Worm (Caenorhabditis elegans) whole organism, late embryonic: ENCODE results near the gene C30E1.4.

Experiments
- C38D4.7 ChIP-seq: fragments of 200-800 bp; sonication (Bioruptor generic); optimal IDR thresholded peaks from 2 replicates; lab custom pipeline; 2018; ENCODE audit warnings: mild to moderate bottlenecking, missing genetic modification characterization, moderate library complexity, missing compliant biosample characterization
- F13H6.1 ChIP-seq: sonication (generic microtip); optimal IDR thresholded peaks from 2 replicates; lab custom pipeline; 2016; ENCODE audit warnings: missing genetic modification characterization, missing compliant biosample characterization
- K09A11.1 ChIP-seq: sonication (generic microtip); optimal IDR thresholded peaks from 2 replicates; lab custom pipeline; 2017; ENCODE audit warnings: antibody characterized with exemption, mild to moderate bottlenecking, missing genetic modification characterization, missing compliant biosample characterization; ENCODE audit not compliant: insufficient read depth
- T23F11.4 ChIP-seq: fragments of 200-800 bp; sonication (Bioruptor generic); optimal IDR thresholded peaks from 2 replicates; lab custom pipeline; 2018; ENCODE audit warnings: mild to moderate bottlenecking, missing genetic modification characterization, missing compliant biosample characterization
- ama-1 ChIP-seq: fragments of 150-350 bp; optimal IDR thresholded peaks from 2 replicates; lab custom pipeline; 2014
- ceh-14 ChIP-seq: sonication (generic microtip); optimal IDR thresholded peaks from 2 replicates; lab custom pipeline; 2016; ENCODE audit warnings: missing genotype, missing genetic modification characterization, missing compliant biosample characterization
- ceh-19 ChIP-seq: fragments of 200-800 bp; sonication (Bioruptor generic); optimal IDR thresholded peaks from 2 replicates; lab custom pipeline; 2018; ENCODE audit warnings: mild to moderate bottlenecking, missing genetic modification characterization, missing compliant biosample characterization
- ceh-2 ChIP-seq: sonication (generic microtip); optimal IDR thresholded peaks from 2 replicates; lab custom pipeline; 2016; ENCODE audit warnings: missing genotype, missing genetic modification characterization, missing compliant biosample characterization
- ceh-22 ChIP-seq: sonication (generic microtip); optimal IDR thresholded peaks from 2 replicates; lab custom pipeline; 2017; ENCODE audit warnings: missing biosample characterization, missing genetic modification characterization
- ceh-24 ChIP-seq: sonication (generic microtip); optimal IDR thresholded peaks from 2 replicates; lab custom pipeline; 2016; ENCODE audit warnings: mild to moderate bottlenecking, missing genetic modification characterization, missing compliant biosample characterization
- ceh-30 ChIP-seq: fragments of 150-350 bp; optimal IDR thresholded peaks from 2 replicates; lab custom pipeline; 2014; ENCODE audit warnings: missing biosample characterization, missing genetic modification characterization
- ceh-31 ChIP-seq: sonication (generic microtip); optimal IDR thresholded peaks from 2 replicates; lab custom pipeline; 2016; ENCODE audit warnings: missing genetic modification characterization, missing compliant biosample characterization
- ceh-34 ChIP-seq: sonication (generic microtip); optimal IDR thresholded peaks from 2 replicates; lab custom pipeline; 2016; ENCODE audit warnings: mild to moderate bottlenecking, missing genetic modification characterization, missing compliant biosample characterization
- ceh-6 ChIP-seq: fragments of 200-800 bp; sonication (Bioruptor generic); optimal IDR thresholded peaks from 2 replicates; lab custom pipeline; 2018; ENCODE audit warnings: mild to moderate bottlenecking, missing genetic modification characterization, missing compliant biosample characterization
- ceh-9 ChIP-seq: sonication (generic microtip); optimal IDR thresholded peaks from 2 replicates; lab custom pipeline; 2016; ENCODE audit warnings: mild to moderate bottlenecking, missing genetic modification characterization, inconsistent platforms, missing compliant biosample characterization
- che-1 ChIP-seq: sonication (generic microtip); optimal IDR thresholded peaks from 2 replicates; lab custom pipeline; 2016; ENCODE audit warnings: mild to moderate bottlenecking, missing genetic modification characterization, missing compliant biosample characterization
- dmd-4 ChIP-seq: sonication (generic microtip); optimal IDR thresholded peaks from 2 replicates; lab custom pipeline; 2016; ENCODE audit warnings: borderline replicate concordance, missing genetic modification characterization, missing compliant biosample characterization
- dve-1 ChIP-seq: sonication (generic microtip); optimal IDR thresholded peaks from 2 replicates; lab custom pipeline; 2017; ENCODE audit warnings: antibody characterized with exemption, mild to moderate bottlenecking, missing genetic modification characterization, missing compliant biosample characterization
- elt-4 ChIP-seq: sonication (generic microtip); optimal IDR thresholded peaks from 2 replicates; lab custom pipeline; 2016; ENCODE audit warnings: missing genetic modification characterization, missing compliant biosample characterization
- fax-1 ChIP-seq: sonication (generic microtip); optimal IDR thresholded peaks from 2 replicates; lab custom pipeline; 2016; ENCODE audit warnings: missing genotype, missing genetic modification characterization, missing compliant biosample characterization
- fkh-10 ChIP-seq: fragments of 150-350 bp; optimal IDR thresholded peaks from 2 replicates; lab custom pipeline; 2014; ENCODE audit warnings: missing biosample characterization, missing genetic modification reagents, missing genetic modification characterization
- fkh-6 ChIP-seq: sonication (generic microtip); optimal IDR thresholded peaks from 2 replicates; lab custom pipeline; 2016; ENCODE audit warnings: missing genetic modification characterization, missing compliant biosample characterization
- gmeb-2 ChIP-seq: sonication (generic microtip); optimal IDR thresholded peaks from 2 replicates; lab custom pipeline; 2016; ENCODE audit warnings: missing genetic modification characterization, inconsistent platforms, missing compliant biosample characterization
- hlh-15 ChIP-seq: sonication (generic microtip); optimal IDR thresholded peaks from 2 replicates; lab custom pipeline; 2016; ENCODE audit warnings: missing genetic modification characterization, missing compliant biosample characterization
- hlh-6 ChIP-seq: sonication (generic microtip); optimal IDR thresholded peaks from 2 replicates; lab custom pipeline; 2016; ENCODE audit warnings: missing genotype, missing genetic modification characterization, missing compliant biosample characterization
- hlh-8 ChIP-seq: sonication (generic microtip); optimal IDR thresholded peaks from 2 replicates; lab custom pipeline; 2016; ENCODE audit warnings: missing genotype, missing genetic modification characterization, missing compliant biosample characterization
- lim-6 ChIP-seq: sonication (generic microtip); optimal IDR thresholded peaks from 2 replicates; lab custom pipeline; 2016; ENCODE audit warnings: missing genetic modification characterization, missing compliant biosample characterization
- madf-2 ChIP-seq: sonication (generic microtip); optimal IDR thresholded peaks from 2 replicates; lab custom pipeline; 2017; ENCODE audit warnings: missing genetic modification characterization, missing compliant biosample characterization
- mec-3 ChIP-seq: sonication (generic microtip); optimal IDR thresholded peaks from 2 replicates; lab custom pipeline; 2016; ENCODE audit warnings: borderline replicate concordance, missing genetic modification characterization, missing compliant biosample characterization
- nfya-1 ChIP-seq: sonication (generic microtip); optimal IDR thresholded peaks from 2 replicates; lab custom pipeline; 2017; ENCODE audit warnings: missing genetic modification characterization, mild to moderate bottlenecking, missing compliant biosample characterization, antibody characterized with exemption, moderate library complexity
- nhr-11 ChIP-seq: fragments of 150-350 bp; optimal IDR thresholded peaks from 2 replicates; lab custom pipeline; 2014; ENCODE audit warnings: missing biosample characterization, missing genetic modification characterization
- nhr-232 ChIP-seq: sonication (generic microtip); optimal IDR thresholded peaks from 2 replicates; lab custom pipeline; 2016; ENCODE audit warnings: missing genetic modification characterization, missing compliant biosample characterization
- pat-9 ChIP-seq: fragments of 200-800 bp; sonication (Bioruptor generic); optimal IDR thresholded peaks from 2 replicates; lab custom pipeline; 2018; ENCODE audit warnings: mild to moderate bottlenecking, missing genetic modification characterization, moderate library complexity, missing compliant biosample characterization
- pax-1 ChIP-seq: fragments of 150-350 bp; optimal IDR thresholded peaks from 2 replicates; lab custom pipeline; 2014; ENCODE audit warnings: missing biosample characterization, missing genetic modification characterization
- pha-2 ChIP-seq: sonication (generic microtip); optimal IDR thresholded peaks from 2 replicates; lab custom pipeline; 2017; ENCODE audit warnings: mild to moderate bottlenecking, missing genetic modification characterization, missing compliant biosample characterization
- pha-4 ChIP-seq: fragments of 150-350 bp; optimal IDR thresholded peaks from 2 replicates; lab custom pipeline; 2018; ENCODE audit warnings: missing biosample characterization, missing genetic modification reagents, missing genetic modification characterization
- pqm-1 ChIP-seq: sonication (generic microtip); optimal IDR thresholded peaks from 2 replicates; lab custom pipeline; 2016; ENCODE audit warnings: missing genetic modification characterization, missing compliant biosample characterization
- pros-1 ChIP-seq: fragments of 150-350 bp; optimal IDR thresholded peaks from 2 replicates; lab custom pipeline; 2014; ENCODE audit warnings: missing biosample characterization, missing genetic modification reagents, missing genetic modification characterization
- sdc-2 ChIP-seq: sonication (generic microtip); optimal IDR thresholded peaks from 2 replicates; lab custom pipeline; 2016; ENCODE audit warnings: missing genotype, missing genetic modification characterization, missing compliant biosample characterization
- sox-2 ChIP-seq: fragments of 200-800 bp; sonication (Bioruptor generic); IDR thresholded peaks from 2 replicates; pipeline ENCODE4 v1.3.6; 2022; ENCODE audit warnings: missing genetic modification reagents, missing genetic modification characterization, missing compliant biosample characterization
- tbx-2 ChIP-seq: sonication (generic microtip); optimal IDR thresholded peaks from 2 replicates; lab custom pipeline; 2016; ENCODE audit warnings: missing genetic modification characterization, missing compliant biosample characterization
- tbx-7 ChIP-seq: sonication (generic microtip); optimal IDR thresholded peaks from 2 replicates; lab custom pipeline; 2016; ENCODE audit warnings: missing genotype, missing genetic modification characterization, missing compliant biosample characterization
- ttx-3 ChIP-seq: sonication (generic microtip); optimal IDR thresholded peaks from 2 replicates; lab custom pipeline; 2016; ENCODE audit warnings: missing genetic modification reagents, missing genetic modification characterization, missing compliant biosample characterization
- unc-3 ChIP-seq, 2 experiments: fragments of 200-800 bp in 1 of 2; sonication (Bioruptor generic) in 1 of 2; sonication (generic microtip) in 1 of 2; conservative IDR thresholded peaks in 1 of 2; optimal IDR thresholded peaks in 1 of 2; 2 replicates each; pipeline versions ENCODE4 v1.3.6 to Lab custom; 2016 to 2022; ENCODE audit warnings: missing compliant biosample characterization in 2 of 2, missing genetic modification characterization in 2 of 2, missing genetic modification reagents in 1 of 2
- unc-55 ChIP-seq: sonication (generic microtip); optimal IDR thresholded peaks from 2 replicates; lab custom pipeline; 2017; ENCODE audit warnings: missing biosample characterization, missing genetic modification reagents, missing genetic modification characterization
- unc-86 ChIP-seq: sonication (generic microtip); optimal IDR thresholded peaks from 2 replicates; lab custom pipeline; 2016; ENCODE audit warnings: missing genetic modification characterization, missing compliant biosample characterization
- zip-5 ChIP-seq: sonication (generic microtip); optimal IDR thresholded peaks from 2 replicates; lab custom pipeline; 2016; ENCODE audit warnings: missing genetic modification characterization, missing compliant biosample characterization
- ztf-16 ChIP-seq: sonication (generic microtip); optimal IDR thresholded peaks from 2 replicates; lab custom pipeline; 2017; ENCODE audit warnings: missing genetic modification characterization, missing compliant biosample characterization

C30E1.4 gene

ce11 chrX:16928087-16928486 is 4.4 kb downstream of the C30E1.4 start (continued):
- peak; percentile 64 for TF ChIP-seq unc-86 (tag; lab: Kevin White, UChicago)
- TF ChIP-seq ttx-3 (tag; lab: Kevin White, UChicago) = peak; percentile 71
- TF ChIP-seq tbx-2 = peak; percentile 67
- peak; percentile 81 for TF ChIP-seq pat-9
- TF ChIP-seq ceh-34 (tag; lab: Kevin White, UChicago) = peak; percentile 71
- peak; percentile 67 for TF ChIP-seq dmd-4
- peak; percentile 72 for TF ChIP-seq pha-2 (tag; lab: Kevin White, UChicago)
- TF ChIP-seq nhr-11 (tag; lab: Kevin White, UChicago) = no peak
- TF ChIP-seq fax-1 = peak; percentile 8
- TF ChIP-seq unc-55 (GFP tag; lab: Kevin White, UChicago) = no peak
- TF ChIP-seq zip-5 (tag; lab: Kevin White, UChicago) = peak; percentile 25
- no peak for TF ChIP-seq lim-6 (tag; lab: Kevin White, UChicago)
- no peak for TF ChIP-seq ceh-24 (tag; lab: Kevin White, UChicago)
- TF ChIP-seq ceh-2 = peak; percentile 40
- peak; percentile 81 for TF ChIP-seq ceh-6 (GFP tag; lab: Kevin White, UChicago)
- TF ChIP-seq elt-4 (tag; lab: Kevin White, UChicago) = no peak
- peak; percentile 38 for TF ChIP-seq nfya-1
- TF ChIP-seq pros-1 = no peak
- TF ChIP-seq dve-1 (tag; lab: Kevin White, UChicago) = peak; percentile 26
- TF ChIP-seq ceh-30 (tag; lab: Kevin White, UChicago) = no peak
- TF ChIP-seq T23F11.4 (GFP tag; lab: Kevin White, UChicago) = peak; percentile 65
- TF ChIP-seq nhr-232 = peak; percentile 81
- no peak for TF ChIP-seq F13H6.1 (tag; lab: Kevin White, UChicago)
- TF ChIP-seq, all 69 proteins: peak for 43

- TF ChIP-seq nhr-11 (tag; lab: Kevin White, UChicago) (peak; percentile 84), ama-1 (lab: Kevin White, UChicago) (peak; percentile 98), ceh-9 (tag; lab: Kevin White, UChicago) (no peak), ttx-3 (tag; lab: Kevin White, UChicago) (peak; percentile 44), ceh-31 (tag; lab: Kevin White, UChicago) (peak; percentile 99), unc-3 (GFP tag; conservative IDR thresholded peaks at IDR 0.05; lab: Robert Waterston, UW) (no peak; the same call in 1 of the 2 replicates), unc-3 (tag; optimal IDR thresholded peaks at IDR 0.05; lab: Kevin White, UChicago) (peak; percentile 75), gmeb-2 (tag; lab: Kevin White, UChicago) (peak; percentile 34), C38D4.7 (GFP tag; lab: Kevin White, UChicago) (peak; percentile 45), fkh-10 (GFP tag; lab: Kevin White, UChicago) (no peak), unc-86 (tag; lab: Kevin White, UChicago) (peak; percentile 58), ceh-22 (tag; lab: Kevin White, UChicago) (peak; percentile 75), ceh-14 (tag; lab: Kevin White, UChicago) (peak; percentile 86), madf-2 (tag; lab: Kevin White, UChicago) (peak; percentile 33), sox-2 (GFP tag; lab: Robert Waterston, UW) (no peak; the same call in none of the 2 replicates), dmd-4 (peak; percentile 76), hlh-8 (tag; lab: Kevin White, UChicago) (peak; percentile 85), K09A11.1 (tag; lab: Kevin White, UChicago) (peak; percentile 64), ceh-6 (GFP tag; lab: Kevin White, UChicago) (no peak), hlh-15 (no peak), pha-4 (tag; lab: Kevin White, UChicago) (no peak), fkh-6 (tag; lab: Kevin White, UChicago) (peak; percentile 74), ceh-19 (GFP tag; lab: Kevin White, UChicago) (peak; percentile 81), tbx-7 (tag; lab: Kevin White, UChicago) (peak; percentile 34), pqm-1 (tag; lab: Kevin White, UChicago) (peak; percentile 92), sdc-2 (tag; lab: Kevin White, UChicago) (peak; percentile 93), pax-1 (tag; lab: Kevin White, UChicago) (peak; percentile 100), dve-1 (tag; lab: Kevin White, UChicago) (peak; percentile 86), nfya-1 (peak; percentile 98), hlh-6 (tag; lab: Kevin White, UChicago) (peak; percentile 78), mec-3 (tag; lab: Kevin White, UChicago) (peak; percentile 60), fax-1 (peak; percentile 58), ztf-16 (tag; lab: Kevin White, UChicago) (peak; percentile 76), elt-4 (tag; lab: Kevin White, UChicago) (no peak), che-1 (tag; lab: Kevin White, UChicago) (peak; percentile 56), pat-9 (peak; percentile 31)
These were observed 6.0 kb downstream of the C30E1.4 start for ce11 chrX:16929560-16930332.
